Fruit fly (Drosophila melanogaster) whole organism, pupa: ENCODE data around the gene CG32856.

ENCODE experiments used
- CG10348 ChIP-seq: fragments of 200-800 bp; sonication (Bioruptor generic); IDR thresholded peaks from 2 replicates; pipeline ENCODE4 v1.3.6; 2022; ENCODE audit warnings: missing biosample characterization, missing genetic modification characterization
- CG12605 ChIP-seq: fragments of 200-800 bp; sonication (Bioruptor generic); IDR thresholded peaks from 2 replicates; pipeline ENCODE4 v1.3.6; 2022; ENCODE audit warnings: missing biosample characterization, missing genetic modification characterization
- CG13204 ChIP-seq: fragments of 200-800 bp; sonication (Bioruptor generic); optimal IDR thresholded peaks from 2 replicates; lab custom pipeline; 2018; ENCODE audit warnings: missing biosample characterization, mild to moderate bottlenecking, missing genetic modification characterization, moderate library complexity
- CG14655 ChIP-seq: fragments of 200-800 bp; sonication (Bioruptor generic); optimal IDR thresholded peaks from 3 replicates; lab custom pipeline; 2017; ENCODE audit warnings: mild to moderate bottlenecking, missing biosample characterization, missing genetic modification reagents, missing genetic modification characterization
- CG15710 ChIP-seq: fragments of 200-800 bp; sonication (Bioruptor generic); optimal IDR thresholded peaks from 2 replicates; lab custom pipeline; 2018; ENCODE audit warnings: missing biosample characterization, mild to moderate bottlenecking, missing genetic modification characterization, moderate library complexity
- CG17806 ChIP-seq: fragments of 200-800 bp; sonication (Bioruptor generic); optimal IDR thresholded peaks from 2 replicates; lab custom pipeline; 2018; ENCODE audit warnings: missing biosample characterization, mild to moderate bottlenecking, missing genetic modification characterization, moderate library complexity
- CG32121 ChIP-seq: fragments of 200-800 bp; sonication (Bioruptor generic); IDR thresholded peaks from 2 replicates; pipeline ENCODE4 v1.3.6; 2022; ENCODE audit warnings: missing biosample characterization, missing genetic modification characterization
- CG34367 ChIP-seq: fragments of 200-800 bp; sonication (Bioruptor generic); optimal IDR thresholded peaks from 2 replicates; lab custom pipeline; 2018; ENCODE audit warnings: missing biosample characterization, mild to moderate bottlenecking, missing genetic modification characterization
- CG4496 ChIP-seq: fragments of 200-800 bp; sonication (Bioruptor generic); IDR thresholded peaks from 3 replicates; pipeline ENCODE4 v1.3.6; 2022; ENCODE audit warnings: missing biosample characterization, missing genetic modification characterization
- CG8159 ChIP-seq: fragments of 200-800 bp; sonication (Bioruptor generic); optimal IDR thresholded peaks from 3 replicates; lab custom pipeline; 2018; ENCODE audit warnings: missing biosample characterization, mild to moderate bottlenecking, missing genetic modification characterization, moderate library complexity
- CG8301 ChIP-seq: fragments of 200-800 bp; sonication (Bioruptor generic); optimal IDR thresholded peaks from 2 replicates; lab custom pipeline; 2018; ENCODE audit warnings: missing biosample characterization, mild to moderate bottlenecking, missing genetic modification characterization
- CG9948 ChIP-seq: fragments of 200-800 bp; sonication (Bioruptor generic); optimal IDR thresholded peaks from 2 replicates; lab custom pipeline; 2018; ENCODE audit warnings: missing biosample characterization, mild to moderate bottlenecking, missing genetic modification characterization, moderate library complexity
- D1 ChIP-seq: fragments of 200-800 bp; sonication (Bioruptor generic); optimal IDR thresholded peaks from 2 replicates; lab custom pipeline; 2018; ENCODE audit warnings: missing biosample characterization, mild to moderate bottlenecking, missing genetic modification characterization, moderate library complexity
- EcR ChIP-seq: fragments of 200-800 bp; sonication (Bioruptor generic); optimal IDR thresholded peaks from 3 replicates; lab custom pipeline; 2019; ENCODE audit warnings: missing biosample characterization, missing genetic modification characterization, mild to moderate bottlenecking, moderate library complexity, missing genetic modification reagents
- Ets98B ChIP-seq: fragments of 200-800 bp; sonication (Bioruptor generic); IDR thresholded peaks from 2 replicates; pipeline ENCODE4 v1.3.6; 2022; ENCODE audit warnings: missing biosample characterization, missing genetic modification characterization
- Pif1A ChIP-seq: fragments of 200-800 bp; sonication (Bioruptor generic); optimal IDR thresholded peaks from 3 replicates; lab custom pipeline; 2016; ENCODE audit warnings: missing biosample characterization, missing genetic modification characterization
- Pif1B ChIP-seq: fragments of 200-800 bp; sonication (Bioruptor generic); optimal IDR thresholded peaks from 3 replicates; lab custom pipeline; 2016; ENCODE audit warnings: missing biosample characterization, missing genetic modification characterization
- Snoo ChIP-seq: fragments of 200-800 bp; sonication (Bioruptor generic); optimal IDR thresholded peaks from 3 replicates; lab custom pipeline; 2017; ENCODE audit warnings: missing biosample characterization, mild to moderate bottlenecking, missing genetic modification characterization, inconsistent platforms
- fd96Ca ChIP-seq: fragments of 200-800 bp; sonication (Bioruptor generic); IDR thresholded peaks from 3 replicates; pipeline ENCODE4 v1.3.6; 2022; ENCODE audit warnings: missing biosample characterization, missing genetic modification characterization
- gl ChIP-seq: fragments of 200-800 bp; sonication (Bioruptor generic); optimal IDR thresholded peaks from 2 replicates; lab custom pipeline; 2018; ENCODE audit warnings: missing biosample characterization, mild to moderate bottlenecking, missing genetic modification characterization
- rn ChIP-seq: fragments of 200-800 bp; sonication (Bioruptor generic); IDR thresholded peaks from 2 replicates; pipeline ENCODE4 v1.3.6; 2022; ENCODE audit warnings: missing biosample characterization, missing genetic modification characterization

CG32856 gene

DNA sequence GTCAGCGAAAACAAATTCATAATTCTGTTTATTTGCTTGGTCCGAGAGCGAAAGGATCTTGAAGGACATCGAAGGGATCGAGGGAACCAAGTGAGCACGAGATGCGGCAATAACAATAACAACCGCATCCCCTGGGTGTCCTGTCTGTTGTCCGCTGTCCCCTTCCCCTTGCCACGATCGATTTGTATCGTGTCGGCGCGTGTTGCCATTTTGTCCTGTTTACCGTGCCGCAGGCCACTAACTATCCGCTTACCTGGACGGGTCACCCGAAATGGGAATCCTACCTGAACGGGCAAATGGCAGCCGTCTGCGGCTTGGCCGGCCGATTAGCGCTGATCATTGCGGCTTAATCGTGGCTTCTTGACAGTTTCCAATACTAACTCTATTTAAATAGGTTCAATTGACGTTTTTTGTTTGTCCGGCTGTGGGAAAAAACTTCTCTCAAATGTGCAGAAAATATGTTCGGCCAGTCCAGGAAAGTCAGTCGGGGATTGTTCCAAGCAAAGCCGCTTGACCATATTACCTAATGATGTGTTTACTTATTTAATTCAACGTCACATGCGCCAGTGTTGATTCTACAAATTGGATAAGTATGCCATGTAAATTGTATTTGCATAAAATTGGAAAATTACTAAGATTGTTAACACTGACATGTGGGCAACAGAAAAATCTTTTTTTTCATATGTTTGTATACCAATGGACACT, 24.2 kb upstream of the CG32856 start:
- TF ChIP-seq CG14655 (GFP tag; lab: Kevin White, UChicago) (no peak), Ets98B (GFP tag; lab: Robert Waterston, UW) (no peak), D1 (tag; lab: Kevin White, UChicago) (no peak), Pif1B (GFP tag; lab: Kevin White, UChicago) (no peak), CG12605 (no peak), CG15710 (tag; lab: Kevin White, UChicago) (no peak)
- TF ChIP-seq, all 21 proteins: peak for 0

DNA sequence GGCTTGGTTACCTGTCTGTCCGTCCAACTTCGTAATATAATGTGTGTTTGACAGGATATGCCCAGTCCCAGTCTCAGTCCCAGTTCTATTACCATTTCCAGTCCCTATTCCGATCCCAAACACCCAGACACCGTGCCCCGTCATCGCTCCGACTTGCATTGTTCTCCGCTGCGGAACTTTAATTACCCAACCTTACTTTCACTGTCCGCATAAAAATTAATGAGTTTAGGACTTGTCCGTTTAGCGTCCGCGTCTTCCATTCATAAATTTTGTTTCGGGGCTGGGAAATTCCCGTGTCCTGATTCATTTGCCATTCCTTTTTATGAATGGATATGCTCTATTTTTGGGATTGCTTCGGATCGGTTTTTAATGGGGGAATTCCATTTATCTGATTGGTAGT, 23.2 kb upstream of the CG32856 start:
- TF ChIP-seq CG4496 (no peak), CG14655 (GFP tag; lab: Kevin White, UChicago) (no peak), Ets98B (GFP tag; lab: Robert Waterston, UW) (no peak), D1 (tag; lab: Kevin White, UChicago) (no peak), fd96Ca (GFP tag; lab: Robert Waterston, UW) (no peak), Pif1A (no peak), rn (GFP tag; lab: Robert Waterston, UW) (no peak), CG9948 (no peak), gl (tag; lab: Kevin White, UChicago) (no peak), CG8301 (tag; lab: Kevin White, UChicago) (no peak), EcR (GFP tag; lab: Kevin White, UChicago) (no peak), CG10348 (GFP tag; lab: Robert Waterston, UW) (no peak), CG15710 (tag; lab: Kevin White, UChicago) (no peak), CG8159 (tag; lab: Kevin White, UChicago) (no peak), CG12605 (no peak), CG34367 (tag; lab: Kevin White, UChicago) (no peak), Pif1B (GFP tag; lab: Kevin White, UChicago) (no peak), CG17806 (no peak), CG13204 (GFP tag; lab: Kevin White, UChicago) (no peak), CG32121 (no peak)

- TF ChIP-seq CG9948: peak; percentile 14
- peak; percentile 39; the same call in 1 of the 2 replicates for TF ChIP-seq CG12605
- TF ChIP-seq CG10348 (GFP tag; lab: Robert Waterston, UW): no peak
- peak; percentile 64 for TF ChIP-seq EcR (GFP tag; lab: Kevin White, UChicago)
- no peak for TF ChIP-seq D1 (tag; lab: Kevin White, UChicago)
- no peak for TF ChIP-seq CG32121
- no peak for TF ChIP-seq rn (GFP tag; lab: Robert Waterston, UW)
- TF ChIP-seq CG8159 (tag; lab: Kevin White, UChicago): peak; percentile 26
- TF ChIP-seq gl (tag; lab: Kevin White, UChicago): peak; percentile 26
- peak; percentile 22 for TF ChIP-seq CG34367 (tag; lab: Kevin White, UChicago)
- peak; percentile 20 for TF ChIP-seq CG15710 (tag; lab: Kevin White, UChicago)
- TF ChIP-seq CG8301 (tag; lab: Kevin White, UChicago): peak; percentile 19
- no peak for TF ChIP-seq Pif1A
- TF ChIP-seq CG4496: 0 out of 3 replicates have a peak, but pooled peaks have one; percentile 27
- no peak for TF ChIP-seq CG17806
- TF ChIP-seq fd96Ca (GFP tag; lab: Robert Waterston, UW): no peak
- no peak for TF ChIP-seq Pif1B (GFP tag; lab: Kevin White, UChicago)
- no peak for TF ChIP-seq Snoo (tag; lab: Kevin White, UChicago)
- no peak for TF ChIP-seq Ets98B (GFP tag; lab: Robert Waterston, UW)
- TF ChIP-seq CG14655 (GFP tag; lab: Kevin White, UChicago): peak; percentile 43
- TF ChIP-seq CG13204 (GFP tag; lab: Kevin White, UChicago): peak; percentile 30
These were observed 22.0 kb upstream of the CG32856 start for dm6 chr3R:15987064-15987649.

DNA sequence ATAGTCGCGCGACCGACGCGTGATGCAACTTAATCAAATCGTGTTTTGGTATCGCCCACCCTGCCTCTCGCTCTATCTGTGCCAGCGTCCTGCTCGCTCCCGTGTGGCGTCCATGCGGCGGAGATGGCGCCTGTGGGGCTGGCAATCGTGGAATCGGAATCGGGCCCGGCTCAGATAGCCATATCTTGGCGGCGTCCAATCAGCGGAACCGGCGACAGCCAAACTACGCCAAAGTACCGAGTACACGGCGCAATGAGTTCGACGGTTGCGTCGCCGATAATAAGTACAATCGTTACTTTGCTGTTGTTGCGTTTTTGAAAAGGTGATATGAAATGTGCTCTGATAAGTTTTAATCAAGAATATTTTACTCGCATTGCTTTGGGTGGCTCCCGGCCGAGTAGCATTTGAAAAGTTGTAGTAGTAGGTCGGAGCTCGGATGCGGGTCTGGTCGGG, 20.6 kb upstream of the CG32856 start, which contains the start of gene srp:
TSS of gene srp (plus strand) at position 391 of the 453 bp plus-strand sequence.
- TF ChIP-seq rn (GFP tag; lab: Robert Waterston, UW): no peak
- no peak for TF ChIP-seq Snoo (tag; lab: Kevin White, UChicago)
- TF ChIP-seq CG8159 (tag; lab: Kevin White, UChicago): no peak
- peak; percentile 47 for TF ChIP-seq EcR (GFP tag; lab: Kevin White, UChicago)
- no peak for TF ChIP-seq CG8301 (tag; lab: Kevin White, UChicago)
- TF ChIP-seq CG10348 (GFP tag; lab: Robert Waterston, UW): no peak
- TF ChIP-seq CG13204 (GFP tag; lab: Kevin White, UChicago): no peak
- TF ChIP-seq CG32121: no peak

- TF ChIP-seq gl (tag; lab: Kevin White, UChicago): peak; percentile 84
- TF ChIP-seq Ets98B (GFP tag; lab: Robert Waterston, UW): peak; percentile 66
- peak; percentile 69 for TF ChIP-seq Pif1A
- TF ChIP-seq CG13204 (GFP tag; lab: Kevin White, UChicago): peak; percentile 59
- peak; percentile 82 for TF ChIP-seq CG14655 (GFP tag; lab: Kevin White, UChicago)
- TF ChIP-seq CG9948: peak; percentile 76
- TF ChIP-seq CG17806: peak; percentile 76
- peak; percentile 72 for TF ChIP-seq CG4496
- TF ChIP-seq CG34367 (tag; lab: Kevin White, UChicago): peak; percentile 79
- peak; percentile 84 for TF ChIP-seq CG15710 (tag; lab: Kevin White, UChicago)
- TF ChIP-seq CG8301 (tag; lab: Kevin White, UChicago): peak; percentile 84
- peak; percentile 58; the same call in 1 of the 2 replicates for TF ChIP-seq rn (GFP tag; lab: Robert Waterston, UW)
- peak; percentile 35 for TF ChIP-seq Pif1B (GFP tag; lab: Kevin White, UChicago)
- peak; percentile 73 for TF ChIP-seq CG32121
- peak; percentile 91 for TF ChIP-seq EcR (GFP tag; lab: Kevin White, UChicago)
- no peak; the same call in 1 of the 2 replicates for TF ChIP-seq CG12605
- TF ChIP-seq CG10348 (GFP tag; lab: Robert Waterston, UW): no peak
- peak; percentile 90 for TF ChIP-seq CG8159 (tag; lab: Kevin White, UChicago)
- peak; percentile 67; the same call in 2 of the 3 replicates for TF ChIP-seq fd96Ca (GFP tag; lab: Robert Waterston, UW)
- TF ChIP-seq D1 (tag; lab: Kevin White, UChicago): peak; percentile 34
- TF ChIP-seq Snoo (tag; lab: Kevin White, UChicago): peak; percentile 71
- TF ChIP-seq, all 21 proteins: peak for 19
These were observed 19.4 kb upstream of the CG32856 start for dm6 chr3R:15984483-15985118.
